Worm (Caenorhabditis elegans) whole organism, young adult: Measurements from ENCODE around the gene Y77E11A.8.

Experiments
- B0336.3 ChIP-seq: fragments of 200-800 bp; sonication (Bioruptor generic); IDR thresholded peaks from 2 replicates; pipeline ENCODE4 v1.3.6; 2022; ENCODE audit warnings: missing genetic modification characterization, missing compliant biosample characterization
- D2030.7 ChIP-seq: fragments of 200-800 bp; sonication (Bioruptor generic); IDR thresholded peaks from 2 replicates; pipeline ENCODE4 v1.3.6; 2022; ENCODE audit warnings: missing genetic modification reagents, missing genetic modification characterization, missing compliant biosample characterization
- F23B12.7 ChIP-seq: sonication (generic microtip); optimal IDR thresholded peaks from 2 replicates; lab custom pipeline; 2017; ENCODE audit warnings: missing genetic modification characterization, mild to moderate bottlenecking, missing compliant biosample characterization, antibody characterized with exemption, moderate library complexity; ENCODE audit not compliant: insufficient read depth
- F39B2.1 ChIP-seq: fragments of 200-800 bp; sonication (Bioruptor generic); IDR thresholded peaks from 2 replicates; pipeline ENCODE4 v1.3.6; 2022; ENCODE audit warnings: missing genetic modification reagents, missing genetic modification characterization, missing compliant biosample characterization
- K11D2.4 ChIP-seq: fragments of 200-800 bp; sonication (Bioruptor generic); IDR thresholded peaks from 2 replicates; pipeline ENCODE4 v1.3.6; 2022; ENCODE audit warnings: missing genetic modification reagents, missing genetic modification characterization, missing compliant biosample characterization
- K12H6.12 ChIP-seq: fragments of 200-800 bp; sonication (Bioruptor generic); optimal IDR thresholded peaks from 2 replicates; lab custom pipeline; 2018; ENCODE audit warnings: mild to moderate bottlenecking, missing genetic modification characterization, missing compliant biosample characterization
- T07F8.4 ChIP-seq: sonication (generic microtip); optimal IDR thresholded peaks from 2 replicates; lab custom pipeline; 2016; ENCODE audit warnings: mild to moderate bottlenecking, missing genetic modification characterization, moderate library complexity, missing compliant biosample characterization
- T26A5.8 ChIP-seq: sonication (generic microtip); optimal IDR thresholded peaks from 2 replicates; lab custom pipeline; 2016; ENCODE audit warnings: missing genetic modification characterization, missing compliant biosample characterization
- Y53F4B.3 ChIP-seq: fragments of 200-800 bp; sonication (Bioruptor generic); IDR thresholded peaks from 2 replicates; pipeline ENCODE4 v1.3.6; 2022; ENCODE audit warnings: missing genetic modification reagents, missing genetic modification characterization, missing compliant biosample characterization
- Y53G8AR.9 ChIP-seq: fragments of 200-800 bp; sonication (Bioruptor generic); conservative IDR thresholded peaks from 2 replicates; pipeline ENCODE4 v1.3.6; 2022; ENCODE audit warnings: missing genetic modification reagents, missing genetic modification characterization, missing compliant biosample characterization
- Y67H2A.10 ChIP-seq: fragments of 200-800 bp; sonication (Bioruptor generic); conservative IDR thresholded peaks from 2 replicates; pipeline ENCODE4 v1.3.6; 2022; ENCODE audit warnings: missing genetic modification reagents, missing genetic modification characterization, missing compliant biosample characterization
- ZK185.1 ChIP-seq: sonication (generic microtip); optimal IDR thresholded peaks from 2 replicates; lab custom pipeline; 2016; ENCODE audit warnings: mild to moderate bottlenecking, missing genetic modification characterization, missing compliant biosample characterization; ENCODE audit not compliant: poor library complexity, severe bottlenecking
- aptf-2 ChIP-seq: fragments of 200-800 bp; sonication (Bioruptor generic); conservative IDR thresholded peaks from 2 replicates; pipeline ENCODE4 v1.3.6; 2022; ENCODE audit warnings: missing genetic modification reagents, missing genetic modification characterization, missing compliant biosample characterization
- attf-5 ChIP-seq: fragments of 200-800 bp; sonication (Bioruptor generic); optimal IDR thresholded peaks from 2 replicates; lab custom pipeline; 2018; ENCODE audit warnings: mild to moderate bottlenecking, missing genetic modification characterization, missing compliant biosample characterization
- bed-2 ChIP-seq: fragments of 200-800 bp; sonication (Bioruptor generic); IDR thresholded peaks from 2 replicates; pipeline ENCODE4 v1.3.6; 2022; ENCODE audit warnings: missing genetic modification reagents, missing genetic modification characterization, missing compliant biosample characterization
- cebp-1 ChIP-seq, 2 experiments: fragments of 200-800 bp in 1 of 2; sonication (Bioruptor generic) in 1 of 2; sonication (generic microtip) in 1 of 2; IDR thresholded peaks in 1 of 2; optimal IDR thresholded peaks in 1 of 2; 2 replicates each; pipeline versions ENCODE4 v1.3.6 to Lab custom; 2017 to 2022; ENCODE audit warnings: missing compliant biosample characterization in 2 of 2, missing genetic modification characterization in 2 of 2, mild to moderate bottlenecking in 1 of 2, missing genetic modification reagents in 1 of 2, moderate library complexity in 1 of 2
- cebp-2 ChIP-seq: fragments of 200-800 bp; sonication (Bioruptor generic); IDR thresholded peaks from 2 replicates; pipeline ENCODE4 v1.3.6; 2022; ENCODE audit warnings: missing genetic modification characterization, missing compliant biosample characterization
- ceh-58 ChIP-seq: fragments of 200-800 bp; sonication (Bioruptor generic); IDR thresholded peaks from 2 replicates; pipeline ENCODE4 v1.3.6; 2022; ENCODE audit warnings: missing genetic modification characterization, missing compliant biosample characterization
- ceh-79 ChIP-seq: sonication (generic microtip); optimal IDR thresholded peaks from 2 replicates; lab custom pipeline; 2017; ENCODE audit warnings: mild to moderate bottlenecking, missing genetic modification characterization, missing compliant biosample characterization
- die-1 ChIP-seq: sonication (generic microtip); optimal IDR thresholded peaks from 2 replicates; lab custom pipeline; 2016; ENCODE audit warnings: missing genotype, mild to moderate bottlenecking, missing genetic modification characterization, missing compliant biosample characterization
- dpl-1 ChIP-seq: fragments of 150-350 bp; optimal IDR thresholded peaks from 2 replicates; lab custom pipeline; 2014; ENCODE audit warnings: missing biosample characterization, missing genetic modification reagents, missing genetic modification characterization
- efl-1 ChIP-seq: fragments of 150-350 bp; optimal IDR thresholded peaks from 2 replicates; lab custom pipeline; 2014; ENCODE audit warnings: missing biosample characterization, missing genetic modification reagents, missing genetic modification characterization
- egl-18 ChIP-seq: fragments of 200-800 bp; sonication (Bioruptor generic); IDR thresholded peaks from 2 replicates; pipeline ENCODE4 v1.3.6; 2022; ENCODE audit warnings: missing genetic modification reagents, missing genetic modification characterization, missing compliant biosample characterization
- fkh-3 ChIP-seq: sonication (generic microtip); optimal IDR thresholded peaks from 2 replicates; lab custom pipeline; 2016; ENCODE audit warnings: mild to moderate bottlenecking, missing genetic modification characterization, missing compliant biosample characterization
- hmg-20 ChIP-seq: fragments of 200-800 bp; sonication (Bioruptor generic); IDR thresholded peaks from 2 replicates; pipeline ENCODE4 v1.3.6; 2022; ENCODE audit warnings: missing genetic modification reagents, missing genetic modification characterization, missing compliant biosample characterization
- lag-1 ChIP-seq: fragments of 200-800 bp; sonication (Bioruptor generic); IDR thresholded peaks from 2 replicates; pipeline ENCODE4 v1.3.6; 2022; ENCODE audit warnings: missing genetic modification reagents, missing genetic modification characterization, missing compliant biosample characterization
- let-607 ChIP-seq, 2 experiments: fragments of 200-800 bp in 1 of 2; sonication (Bioruptor generic) in 1 of 2; sonication (generic microtip) in 1 of 2; optimal IDR thresholded peaks; 2 replicates each; lab custom pipeline; 2016 to 2018; ENCODE audit warnings: mild to moderate bottlenecking in 2 of 2, missing compliant biosample characterization in 2 of 2, missing genetic modification characterization in 2 of 2, moderate library complexity in 2 of 2, missing genotype in 1 of 2
- lin-35 ChIP-seq, 3 experiments: fragments of 150-350 bp in 2 of 3; sonication (generic microtip) in 1 of 3; optimal IDR thresholded peaks; 2 replicates each; lab custom pipeline; 2014 to 2018; ENCODE audit warnings: missing biosample characterization in 3 of 3, missing genetic modification characterization in 3 of 3, missing genetic modification reagents in 3 of 3
- madf-10 ChIP-seq: sonication (generic microtip); optimal IDR thresholded peaks from 2 replicates; lab custom pipeline; 2016; ENCODE audit warnings: mild to moderate bottlenecking, missing genetic modification characterization, missing compliant biosample characterization
- madf-6 ChIP-seq: fragments of 200-800 bp; sonication (Bioruptor generic); IDR thresholded peaks from 2 replicates; pipeline ENCODE4 v1.3.6; 2022; ENCODE audit warnings: missing genetic modification reagents, missing genetic modification characterization, missing compliant biosample characterization
- mcd-1 ChIP-seq: fragments of 200-800 bp; sonication (Bioruptor generic); IDR thresholded peaks from 2 replicates; pipeline ENCODE4 v1.3.6; 2022; ENCODE audit warnings: missing genetic modification reagents, missing genetic modification characterization, missing compliant biosample characterization
- mel-28 ChIP-seq: sonication (generic microtip); optimal IDR thresholded peaks from 2 replicates; lab custom pipeline; 2016; ENCODE audit warnings: borderline replicate concordance, mild to moderate bottlenecking, missing genetic modification characterization, missing compliant biosample characterization
- mxl-1 ChIP-seq: sonication (generic microtip); optimal IDR thresholded peaks from 2 replicates; lab custom pipeline; 2016; ENCODE audit warnings: missing genetic modification characterization, missing compliant biosample characterization
- nhr-179 ChIP-seq: sonication (generic microtip); optimal IDR thresholded peaks from 2 replicates; lab custom pipeline; 2016; ENCODE audit warnings: mild to moderate bottlenecking, missing genetic modification characterization, missing compliant biosample characterization
- nhr-27 ChIP-seq: fragments of 200-800 bp; sonication (Bioruptor generic); optimal IDR thresholded peaks from 2 replicates; lab custom pipeline; 2018; ENCODE audit warnings: mild to moderate bottlenecking, missing genetic modification characterization, moderate library complexity, missing compliant biosample characterization
- nhr-90 ChIP-seq: sonication (generic microtip); optimal IDR thresholded peaks from 2 replicates; lab custom pipeline; 2016; ENCODE audit warnings: missing genotype, mild to moderate bottlenecking, missing genetic modification characterization, missing compliant biosample characterization
- rec-8 ChIP-seq, 2 experiments: sonication (generic microtip); optimal IDR thresholded peaks; 2 replicates each; lab custom pipeline; 2016; ENCODE audit warnings: mild to moderate bottlenecking in 2 of 2, missing genetic modification characterization in 2 of 2, missing genetic modification reagents in 2 of 2, missing genotype in 2 of 2, missing biosample characterization in 1 of 2, missing compliant biosample characterization in 1 of 2, moderate library complexity in 1 of 2
- sea-2 ChIP-seq: fragments of 200-800 bp; sonication (Bioruptor generic); IDR thresholded peaks from 2 replicates; pipeline ENCODE4 v1.3.6; 2022; ENCODE audit warnings: missing genetic modification characterization, missing compliant biosample characterization
- snpc-1.1 ChIP-seq: sonication (generic microtip); optimal IDR thresholded peaks from 2 replicates; lab custom pipeline; 2017; ENCODE audit warnings: missing genetic modification characterization, mild to moderate bottlenecking, missing compliant biosample characterization, antibody characterized with exemption, moderate library complexity, missing genotype, missing genetic modification reagents; ENCODE audit not compliant: insufficient read depth
- somi-1 ChIP-seq: fragments of 200-800 bp; sonication (Bioruptor generic); optimal IDR thresholded peaks from 2 replicates; lab custom pipeline; 2018; ENCODE audit warnings: mild to moderate bottlenecking, missing genetic modification characterization, missing compliant biosample characterization
- sptf-2 ChIP-seq: fragments of 200-800 bp; sonication (Bioruptor generic); optimal IDR thresholded peaks from 2 replicates; lab custom pipeline; 2018; ENCODE audit warnings: mild to moderate bottlenecking, missing genetic modification characterization, missing compliant biosample characterization
- tbp1 ChIP-seq: fragments of 200-800 bp; sonication (Bioruptor generic); optimal IDR thresholded peaks from 2 replicates; lab custom pipeline; 2018; ENCODE audit warnings: mild to moderate bottlenecking, missing genetic modification characterization, missing compliant biosample characterization
- tlf-1 ChIP-seq: fragments of 200-800 bp; sonication (Bioruptor generic); optimal IDR thresholded peaks from 2 replicates; lab custom pipeline; 2018; ENCODE audit warnings: mild to moderate bottlenecking, missing genetic modification characterization, missing compliant biosample characterization
- zfh-2 ChIP-seq: fragments of 200-800 bp; sonication (Bioruptor generic); conservative IDR thresholded peaks from 2 replicates; pipeline ENCODE4 v1.3.6; 2022; ENCODE audit warnings: missing genetic modification reagents, missing genetic modification characterization, missing compliant biosample characterization
- ztf-22 ChIP-seq: fragments of 200-800 bp; sonication (Bioruptor generic); optimal IDR thresholded peaks from 2 replicates; lab custom pipeline; 2018; ENCODE audit warnings: mild to moderate bottlenecking, missing genetic modification characterization, moderate library complexity, missing compliant biosample characterization
- ztf-25 ChIP-seq: fragments of 200-800 bp; sonication (Bioruptor generic); IDR thresholded peaks from 2 replicates; pipeline ENCODE4 v1.3.6; 2022; ENCODE audit warnings: missing genetic modification reagents, missing genetic modification characterization, missing compliant biosample characterization

Y77E11A.8 gene

DNA sequence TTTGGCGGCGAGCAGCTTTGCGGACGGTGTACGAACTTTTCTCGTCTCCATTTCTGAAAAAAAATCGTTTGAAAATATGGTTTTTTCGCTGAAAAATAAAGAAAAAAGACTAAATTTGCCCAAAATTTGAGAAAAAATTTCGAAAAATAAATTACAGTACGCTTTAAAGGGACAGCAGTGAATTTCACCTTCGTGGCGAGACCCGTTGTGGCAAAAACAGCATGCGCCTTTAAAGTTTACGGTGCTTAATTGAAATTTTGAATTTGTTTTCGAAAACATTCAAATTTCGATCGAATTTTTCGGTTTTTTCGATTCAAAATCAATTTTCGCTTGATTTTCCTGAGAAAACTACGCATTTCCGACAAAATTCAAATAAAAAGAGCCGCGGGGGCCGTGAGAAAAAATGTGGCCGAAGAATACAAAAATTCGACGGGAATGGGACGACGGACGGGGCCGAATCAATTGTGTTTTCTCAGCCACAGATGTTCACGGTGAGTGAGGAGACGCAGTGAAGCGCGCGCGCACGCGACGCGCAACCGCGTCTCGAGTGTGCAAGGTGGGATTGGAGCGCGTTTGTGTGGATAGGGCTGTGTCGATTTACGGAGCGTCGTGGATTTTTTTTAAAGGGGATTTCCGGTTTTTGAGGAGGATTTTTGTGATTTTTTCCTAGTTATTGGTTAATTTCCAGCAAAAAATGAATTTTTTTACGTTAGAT, 4.9 kb downstream of the Y77E11A.8 start, which contains the start of gene Y77E11A.7 (continued):
- TF ChIP-seq fkh-3 (tag; lab: Kevin White, UChicago) (no peak), F39B2.1 (GFP tag; lab: Robert Waterston, UW) (no peak), Y53F4B.3 (GFP tag; lab: Robert Waterston, UW) (no peak), D2030.7 (GFP tag; lab: Robert Waterston, UW) (peak; percentile 73), T26A5.8 (tag; lab: Kevin White, UChicago) (no peak), let-607 (tag; optimal IDR thresholded peaks at IDR 0.05; lab: Kevin White, UChicago) (peak; percentile 17 to 38), Y67H2A.10 (GFP tag; lab: Robert Waterston, UW) (peak; percentile 61), bed-2 (GFP tag; lab: Robert Waterston, UW) (0 out of 2 replicates have a peak, but pooled peaks have one; percentile 34), cebp-1 (GFP tag; IDR thresholded peaks at IDR 0.05; lab: Robert Waterston, UW) (no peak), cebp-1 (tag; optimal IDR thresholded peaks at IDR 0.05; lab: Kevin White, UChicago) (peak; percentile 80), ztf-22 (GFP tag; lab: Kevin White, UChicago) (no peak), egl-18 (GFP tag; lab: Robert Waterston, UW) (no peak), nhr-90 (tag; lab: Kevin White, UChicago) (no peak), sptf-2 (GFP tag; lab: Kevin White, UChicago) (peak; percentile 58), F23B12.7 (tag; lab: Kevin White, UChicago) (peak; percentile 52), somi-1 (GFP tag; lab: Kevin White, UChicago) (no peak), mcd-1 (GFP tag; lab: Robert Waterston, UW) (peak; percentile 93), lin-35 (GFP tag; optimal IDR thresholded peaks at IDR 0.05; lab: Kevin White, UChicago) (peak in 1 of 3 experiments; percentile 82), attf-5 (GFP tag; lab: Kevin White, UChicago) (peak; percentile 99), snpc-1.1 (tag; lab: Kevin White, UChicago) (no peak), K12H6.12 (tag; lab: Kevin White, UChicago) (peak; percentile 94), zfh-2 (GFP tag; lab: Robert Waterston, UW) (peak; percentile 98), mxl-1 (tag; lab: Kevin White, UChicago) (no peak), hmg-20 (GFP tag; lab: Robert Waterston, UW) (no peak), madf-6 (peak; percentile 96), sea-2 (GFP tag; lab: Robert Waterston, UW) (no peak), ZK185.1 (tag; lab: Kevin White, UChicago) (no peak), cebp-2 (no peak), lag-1 (GFP tag; lab: Robert Waterston, UW) (no peak), ceh-58 (GFP tag; lab: Robert Waterston, UW) (no peak), rec-8 (tag; optimal IDR thresholded peaks at IDR 0.05; lab: Kevin White, UChicago) (peak in 1 of 2 experiments; percentile 3), nhr-27 (no peak), Y53G8AR.9 (GFP tag; lab: Robert Waterston, UW) (no peak), mel-28 (tag; lab: Kevin White, UChicago) (no peak), dpl-1 (GFP tag; lab: Kevin White, UChicago) (no peak), aptf-2 (no peak), B0336.3 (GFP tag; lab: Robert Waterston, UW) (peak; percentile 71), K11D2.4 (GFP tag; lab: Robert Waterston, UW) (peak; percentile 61; the same call in 1 of the 2 replicates), die-1 (no peak), tlf-1 (GFP tag; lab: Kevin White, UChicago) (no peak), T07F8.4 (no peak), ceh-79 (no peak), efl-1 (GFP tag; lab: Kevin White, UChicago) (no peak), tbp1 (GFP tag; lab: Kevin White, UChicago) (peak; percentile 1), nhr-179 (tag; lab: Kevin White, UChicago) (no peak), madf-10 (tag; lab: Kevin White, UChicago) (peak; percentile 77), ztf-25 (GFP tag; lab: Robert Waterston, UW) (0 out of 2 replicates have a peak, but pooled peaks have one; percentile 40)
